Fruit fly (Drosophila melanogaster): ENCODE measurements around the gene nan.

DNA sequence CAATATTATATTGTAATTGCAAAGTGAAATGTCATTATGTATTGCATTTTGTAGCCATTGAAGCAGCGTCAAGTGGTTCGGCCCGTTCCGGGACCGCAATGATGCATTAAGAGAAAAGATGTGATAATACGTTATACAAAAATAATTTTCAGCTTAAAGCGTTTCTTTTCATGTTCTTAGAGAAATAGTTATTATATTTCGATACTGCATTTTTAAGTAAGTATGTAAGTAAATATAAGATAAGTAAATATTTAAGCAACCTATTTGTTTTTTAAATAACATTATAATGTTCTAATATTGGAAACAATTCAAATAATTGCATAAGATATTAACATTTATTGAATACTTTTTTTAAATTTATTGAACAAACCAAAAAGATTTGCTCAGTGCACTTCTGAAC, 29.0 kb downstream of the nan start:
- TF ChIP-seq psq (optimal IDR thresholded peaks at IDR 0.05): no peak
- no peak for TF ChIP-seq pan (optimal IDR thresholded peaks at IDR 0.05)
- no peak for TF ChIP-seq CG8478 (optimal IDR thresholded peaks at IDR 0.05)
- TF ChIP-seq usp (GFP tag; optimal IDR thresholded peaks at IDR 0.05): no peak

Measured in whole organism.